Worm (Caenorhabditis elegans): Measurements from ENCODE around the gene rfc-1.

The rfc-1 gene

ce11 chrV:14597681-14598184 is 48.0 kb downstream of the rfc-1 start, which contains the start of gene R11H6.2 (continued):
- TF ChIP-seq ZK546.5 (tag; optimal IDR thresholded peaks at IDR 0.05): no peak
- peak; percentile 44 for TF ChIP-seq hmg-11 (tag; optimal IDR thresholded peaks at IDR 0.05)
- no peak for TF ChIP-seq lsy-12 (tag; optimal IDR thresholded peaks at IDR 0.05)

DNA sequence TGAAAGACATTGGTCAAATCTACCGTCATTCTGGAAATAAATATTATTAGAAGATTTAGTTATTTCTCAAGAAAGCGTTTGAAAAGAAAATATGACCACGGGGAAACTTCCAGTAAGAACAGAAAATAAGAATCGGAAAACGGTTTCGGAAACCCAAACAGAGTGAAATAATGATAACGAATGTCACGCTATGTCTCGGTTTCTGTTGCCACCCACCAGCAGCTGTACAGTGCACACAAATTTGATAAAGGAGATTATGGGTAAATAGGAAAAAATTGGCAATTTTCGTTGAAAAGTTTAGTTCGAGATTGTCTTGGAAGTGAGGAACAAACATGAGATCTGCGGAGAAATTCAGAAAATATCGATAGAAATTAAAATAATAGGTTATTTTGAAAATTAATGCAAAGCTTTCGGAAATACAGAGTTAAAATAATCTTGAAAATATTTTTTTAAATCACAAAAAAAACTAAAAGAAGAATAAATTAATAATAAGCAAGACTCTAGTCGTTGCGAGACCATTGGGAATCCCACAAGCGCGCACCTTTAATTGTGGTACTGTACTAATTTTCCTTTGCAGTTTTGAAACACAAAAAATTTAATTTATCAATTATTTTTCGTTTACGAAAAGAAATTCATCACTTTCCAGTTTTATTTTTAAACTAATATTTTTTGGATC is 48.6 kb downstream of the rfc-1 start, which contains the start of gene pes-9:
Gene pes-9 (minus strand): TSS at position 30 of the 676 bp plus-strand sequence.
- TF ChIP-seq nhr-237 (tag; optimal IDR thresholded peaks at IDR 0.05) (no peak), elt-2 (tag; optimal IDR thresholded peaks at IDR 0.05) (peak; percentile 68), pqm-1 (tag; optimal IDR thresholded peaks at IDR 0.05) (peak; percentile 24), unc-62 (GFP tag; optimal IDR thresholded peaks at IDR 0.05) (no peak), jun-1 (tag; optimal IDR thresholded peaks at IDR 0.05) (no peak), ztf-4 (tag; optimal IDR thresholded peaks at IDR 0.05) (no peak)

DNA sequence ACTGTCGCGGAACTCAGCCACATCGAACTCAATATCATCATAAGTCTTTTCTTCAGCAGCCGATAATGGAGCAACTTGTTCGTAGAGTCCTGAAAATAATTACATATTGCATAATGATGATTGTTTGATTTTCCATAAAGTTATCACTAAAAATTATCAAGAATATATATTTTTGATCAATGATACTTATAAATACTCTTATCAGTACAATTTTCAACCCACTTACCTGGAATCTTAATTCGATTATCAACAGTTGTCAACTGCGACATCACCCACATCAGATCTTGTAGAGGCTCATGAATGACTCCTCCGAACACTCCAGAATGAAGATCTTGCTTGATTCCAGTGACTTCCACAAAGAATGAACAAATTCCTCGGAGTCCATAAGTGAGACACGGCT is 49.8 kb downstream of the rfc-1 start:
- TF ChIP-seq lsy-12 (tag; optimal IDR thresholded peaks at IDR 0.05) (no peak), elt-2 (tag; optimal IDR thresholded peaks at IDR 0.05) (peak; percentile 72)

ce11 chrV:14594943-14595342 is 50.8 kb downstream of the rfc-1 start:
- TF ChIP-seq lin-39 (tag; optimal IDR thresholded peaks at IDR 0.05): no peak
- TF ChIP-seq elt-2 (tag; optimal IDR thresholded peaks at IDR 0.05): peak; percentile 3
- TF ChIP-seq unc-39 (tag; optimal IDR thresholded peaks at IDR 0.05): no peak

DNA sequence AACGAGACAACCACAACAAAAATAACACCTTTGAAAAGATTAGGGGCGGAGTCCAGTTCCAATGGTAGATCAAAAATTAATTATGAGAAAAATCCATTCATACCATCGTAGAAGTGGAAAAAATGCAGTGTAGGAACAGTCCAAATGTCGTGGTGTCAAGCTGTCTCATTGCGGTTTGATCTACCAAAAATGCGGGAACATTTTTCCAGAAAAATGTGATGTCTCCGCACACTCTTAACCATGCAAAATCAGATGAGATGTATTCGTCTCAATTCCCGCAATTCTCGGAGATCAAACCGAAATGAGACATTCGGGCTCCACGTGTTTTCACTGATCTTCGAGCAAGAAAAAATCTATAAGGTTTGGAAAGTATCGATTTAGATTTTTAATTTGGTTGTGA is 51.7 kb downstream of the rfc-1 start:
- TF ChIP-seq nhr-28 (tag; optimal IDR thresholded peaks at IDR 0.05) (no peak), jun-1 (tag; optimal IDR thresholded peaks at IDR 0.05) (no peak), unc-62 (GFP tag; optimal IDR thresholded peaks at IDR 0.05) (no peak), ztf-11 (tag; optimal IDR thresholded peaks at IDR 0.05) (no peak)

Measured in whole organism, L3 larva.